Worm (Caenorhabditis elegans) whole organism, L2 larva: ENCODE measurements around the gene polk-1.

ENCODE experiments used
- C34F6.9 ChIP-seq: fragments of 150-350 bp; optimal IDR thresholded peaks from 2 replicates; lab custom pipeline; 2014; ENCODE audit warnings: missing biosample characterization, missing genetic modification characterization
- aly-2 ChIP-seq: fragments of 150-350 bp; optimal IDR thresholded peaks from 2 replicates; lab custom pipeline; 2014; ENCODE audit warnings: missing biosample characterization, missing genetic modification characterization
- ama-1 ChIP-seq: fragments of 150-350 bp; optimal IDR thresholded peaks from 2 replicates; lab custom pipeline; 2018; ENCODE audit warnings: inconsistent platforms
- blmp-1 ChIP-seq: sonication (generic microtip); optimal IDR thresholded peaks from 2 replicates; lab custom pipeline; 2017; ENCODE audit warnings: missing genetic modification characterization, mild to moderate bottlenecking, missing compliant biosample characterization, antibody characterized with exemption, moderate library complexity; ENCODE audit not compliant: insufficient read depth
- ceh-16 ChIP-seq: fragments of 150-350 bp; optimal IDR thresholded peaks from 2 replicates; lab custom pipeline; 2014; ENCODE audit warnings: missing biosample characterization, missing genetic modification characterization
- crh-2 ChIP-seq: sonication (generic microtip); optimal IDR thresholded peaks from 2 replicates; lab custom pipeline; 2017; ENCODE audit warnings: missing biosample characterization, missing genetic modification characterization
- elt-3 ChIP-seq: sonication (generic microtip); optimal IDR thresholded peaks from 2 replicates; lab custom pipeline; 2017; ENCODE audit warnings: missing biosample characterization, missing genetic modification characterization
- fos-1 ChIP-seq: fragments of 150-350 bp; optimal IDR thresholded peaks from 2 replicates; lab custom pipeline; 2014; ENCODE audit warnings: missing biosample characterization, missing genetic modification characterization
- gmeb-1 ChIP-seq: fragments of 150-350 bp; optimal IDR thresholded peaks from 2 replicates; lab custom pipeline; 2014; ENCODE audit warnings: missing biosample characterization, missing genetic modification characterization
- lin-13 ChIP-seq: fragments of 150-350 bp; optimal IDR thresholded peaks from 2 replicates; lab custom pipeline; 2014; ENCODE audit warnings: missing biosample characterization, missing genetic modification reagents, missing genetic modification characterization
- lin-39 ChIP-seq: fragments of 150-350 bp; optimal IDR thresholded peaks from 2 replicates; lab custom pipeline; 2014; ENCODE audit warnings: missing biosample characterization, missing genetic modification reagents, missing genetic modification characterization
- lsy-2 ChIP-seq, 2 experiments: fragments of 150-350 bp in 1 of 2; sonication (generic microtip) in 1 of 2; optimal IDR thresholded peaks; 2 replicates each; lab custom pipeline; 2014 to 2017; ENCODE audit warnings: missing biosample characterization in 2 of 2, missing genetic modification characterization in 2 of 2
- mab-5 ChIP-seq: fragments of 150-350 bp; optimal IDR thresholded peaks from 2 replicates; lab custom pipeline; 2014; ENCODE audit warnings: missing biosample characterization, missing genetic modification characterization
- mbf-1 ChIP-seq: sonication (generic microtip); optimal IDR thresholded peaks from 2 replicates; lab custom pipeline; 2017; ENCODE audit warnings: missing biosample characterization, missing genetic modification characterization
- nhr-12 ChIP-seq: fragments of 150-350 bp; optimal IDR thresholded peaks from 2 replicates; lab custom pipeline; 2014; ENCODE audit warnings: missing biosample characterization, missing genetic modification characterization
- nhr-129 ChIP-seq: fragments of 150-350 bp; optimal IDR thresholded peaks from 2 replicates; lab custom pipeline; 2014; ENCODE audit warnings: missing biosample characterization, missing genetic modification characterization
- nhr-23 ChIP-seq: fragments of 150-350 bp; optimal IDR thresholded peaks from 2 replicates; lab custom pipeline; 2014; ENCODE audit warnings: missing biosample characterization, missing genetic modification reagents, missing genetic modification characterization
- nhr-77 ChIP-seq: fragments of 150-350 bp; optimal IDR thresholded peaks from 2 replicates; lab custom pipeline; 2014; ENCODE audit warnings: missing biosample characterization, missing genetic modification characterization
- peb-1 ChIP-seq: fragments of 150-350 bp; optimal IDR thresholded peaks from 2 replicates; lab custom pipeline; 2014; ENCODE audit warnings: missing biosample characterization, missing genetic modification characterization
- sma-3 ChIP-seq: sonication (generic microtip); optimal IDR thresholded peaks from 2 replicates; lab custom pipeline; 2016; ENCODE audit warnings: missing genetic modification reagents, missing genetic modification characterization, missing compliant biosample characterization
- sma-9 ChIP-seq, 2 experiments: fragments of 150-350 bp in 1 of 2; sonication (generic microtip) in 1 of 2; optimal IDR thresholded peaks; 2 replicates each; lab custom pipeline; 2014 to 2016; ENCODE audit warnings: missing genetic modification characterization in 2 of 2, mild to moderate bottlenecking in 1 of 2, missing biosample characterization in 1 of 2, missing compliant biosample characterization in 1 of 2, missing genetic modification reagents in 1 of 2, moderate library complexity in 1 of 2
- snpc-4 ChIP-seq: fragments of 150-350 bp; optimal IDR thresholded peaks from 2 replicates; lab custom pipeline; 2014; ENCODE audit warnings: missing biosample characterization, missing genetic modification characterization
- unc-55 ChIP-seq: fragments of 150-350 bp; sonication (generic microtip); optimal IDR thresholded peaks from 3 replicates; lab custom pipeline; 2014; ENCODE audit warnings: missing biosample characterization, missing genetic modification reagents, missing genetic modification characterization
- unc-62 ChIP-seq: fragments of 150-350 bp; optimal IDR thresholded peaks from 2 replicates; lab custom pipeline; 2014; ENCODE audit warnings: missing biosample characterization, missing genetic modification reagents, missing genetic modification characterization
- ztf-11 ChIP-seq: sonication (generic microtip); optimal IDR thresholded peaks from 2 replicates; lab custom pipeline; 2017; ENCODE audit warnings: missing biosample characterization, missing genetic modification characterization

polk-1 gene

DNA sequence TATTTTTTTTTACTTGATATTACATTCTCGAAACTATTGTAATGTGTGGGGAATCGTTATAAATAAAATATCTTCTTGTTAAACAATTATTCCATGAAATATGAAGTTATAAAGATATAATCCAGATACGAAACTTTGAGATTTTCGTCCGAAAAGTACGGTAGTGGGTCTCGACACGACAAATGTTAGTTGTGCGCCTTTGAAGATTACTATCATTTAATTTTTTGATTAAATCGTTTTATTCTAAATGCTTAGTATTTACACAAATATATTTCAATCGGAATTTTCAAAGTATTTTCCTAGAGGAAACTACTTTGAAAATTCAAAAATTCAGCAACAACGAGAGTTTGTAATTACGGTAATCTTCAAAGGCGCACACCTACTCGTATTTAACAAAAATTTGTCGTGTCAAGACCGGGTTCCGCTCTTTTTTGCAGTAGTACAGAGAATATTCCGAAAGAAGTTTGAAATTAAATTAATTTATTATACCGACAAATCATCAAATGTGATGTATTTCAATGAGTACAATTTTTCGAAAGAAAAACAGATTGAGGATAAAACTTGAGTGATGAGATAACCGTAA lies 23.8 kb upstream of the polk-1 start:
- TF ChIP-seq mab-5 (tag; lab: Kevin White, UChicago) (no peak), sma-3 (GFP tag; lab: Kevin White, UChicago) (peak; percentile 3), elt-3 (tag; lab: Kevin White, UChicago) (no peak), lsy-2 (tag; optimal IDR thresholded peaks at IDR 0.05; lab: Kevin White, UChicago) (peak in 1 of 2 experiments; percentile 17), gmeb-1 (tag; lab: Kevin White, UChicago) (peak; percentile 17), ama-1 (lab: Kevin White, UChicago) (peak; percentile 70)

ce11 chrIII:8650235-8650817 lies 21.9 kb upstream of the polk-1 start, which contains the start of gene flp-23:
Gene flp-23, plus strand, starts transcription at chrIII:8650767.
- TF ChIP-seq peb-1 (tag; lab: Kevin White, UChicago) (no peak), lin-13 (GFP tag; lab: Kevin White, UChicago) (peak; percentile 43), nhr-12 (tag; lab: Kevin White, UChicago) (no peak), nhr-129 (tag; lab: Kevin White, UChicago) (peak; percentile 37), nhr-23 (tag; lab: Kevin White, UChicago) (no peak), unc-55 (peak; percentile 62), snpc-4 (tag; lab: Kevin White, UChicago) (no peak), sma-3 (GFP tag; lab: Kevin White, UChicago) (peak; percentile 10), ama-1 (lab: Kevin White, UChicago) (no peak), lsy-2 (tag; optimal IDR thresholded peaks at IDR 0.05; lab: Kevin White, UChicago) (peak in 1 of 2 experiments; percentile 48), unc-62 (GFP tag; lab: Kevin White, UChicago) (no peak)

DNA sequence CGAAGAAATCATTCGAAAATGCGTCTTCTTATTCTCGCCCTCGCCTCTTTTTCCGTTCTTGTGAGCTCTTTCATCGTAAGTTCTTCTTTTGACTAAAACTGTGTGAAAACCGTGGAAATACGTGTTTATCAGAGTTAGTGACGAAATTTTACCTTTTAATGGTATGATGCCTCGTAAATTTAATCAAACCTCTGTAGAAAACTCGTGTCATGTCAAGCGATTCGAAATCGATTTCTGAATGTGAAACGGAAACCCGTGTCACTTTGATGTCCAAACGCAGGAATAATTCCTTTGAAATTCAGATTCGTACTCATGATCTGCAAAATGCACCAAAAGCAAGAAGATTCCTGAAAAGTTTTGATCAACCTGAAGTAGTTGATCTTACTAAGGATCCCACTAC lies 20.2 kb upstream of the polk-1 start, which contains the start of gene F22B7.3:
F22B7.3 (plus strand) TSS at position 301 of the 400 bp plus-strand sequence.
- TF ChIP-seq mbf-1 = no peak
- no peak for TF ChIP-seq blmp-1 (tag; lab: Kevin White, UChicago)
- TF ChIP-seq aly-2 (tag; lab: Kevin White, UChicago) = no peak
- TF ChIP-seq ceh-16 (tag; lab: Kevin White, UChicago) = no peak
- no peak for TF ChIP-seq mab-5 (tag; lab: Kevin White, UChicago)
- no peak for TF ChIP-seq nhr-23 (tag; lab: Kevin White, UChicago)
- no peak for TF ChIP-seq sma-3 (GFP tag; lab: Kevin White, UChicago)

DNA sequence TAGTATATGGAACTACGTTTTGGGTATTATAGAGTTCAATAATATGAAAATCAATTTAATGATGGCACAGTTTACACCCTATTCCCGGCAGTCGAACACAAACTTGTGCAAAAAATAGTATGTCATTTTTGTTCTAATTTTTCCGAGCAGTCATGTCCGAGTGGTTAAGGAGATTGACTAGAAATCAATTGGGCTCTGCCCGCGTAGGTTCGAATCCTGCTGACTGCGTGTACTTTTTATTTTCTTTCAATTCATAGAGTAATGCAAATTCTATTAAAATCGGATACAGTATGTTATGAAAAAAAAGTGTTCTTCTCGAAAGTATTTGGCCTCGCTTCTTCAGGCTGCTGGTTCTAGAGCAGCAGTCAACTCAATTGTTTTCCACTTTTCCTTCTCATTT lies 17.6 kb upstream of the polk-1 start:
- TF ChIP-seq fos-1 (tag; lab: Kevin White, UChicago) = peak; percentile 32
- peak; percentile 9 for TF ChIP-seq sma-9 (GFP tag; optimal IDR thresholded peaks at IDR 0.05; lab: Kevin White, UChicago)
- TF ChIP-seq sma-9 (tag; optimal IDR thresholded peaks at IDR 0.05; lab: Kevin White, UChicago) = no peak
- TF ChIP-seq lin-39 (tag; lab: Kevin White, UChicago) = no peak

- TF ChIP-seq blmp-1 (tag; lab: Kevin White, UChicago) (no peak), gmeb-1 (tag; lab: Kevin White, UChicago) (no peak)
Measured at ce11 chrIII:8643639-8644038, 15.2 kb upstream of the polk-1 start, which contains the start of gene twk-7. Gene twk-7, minus strand, starts transcription at chrIII:8643739.

DNA sequence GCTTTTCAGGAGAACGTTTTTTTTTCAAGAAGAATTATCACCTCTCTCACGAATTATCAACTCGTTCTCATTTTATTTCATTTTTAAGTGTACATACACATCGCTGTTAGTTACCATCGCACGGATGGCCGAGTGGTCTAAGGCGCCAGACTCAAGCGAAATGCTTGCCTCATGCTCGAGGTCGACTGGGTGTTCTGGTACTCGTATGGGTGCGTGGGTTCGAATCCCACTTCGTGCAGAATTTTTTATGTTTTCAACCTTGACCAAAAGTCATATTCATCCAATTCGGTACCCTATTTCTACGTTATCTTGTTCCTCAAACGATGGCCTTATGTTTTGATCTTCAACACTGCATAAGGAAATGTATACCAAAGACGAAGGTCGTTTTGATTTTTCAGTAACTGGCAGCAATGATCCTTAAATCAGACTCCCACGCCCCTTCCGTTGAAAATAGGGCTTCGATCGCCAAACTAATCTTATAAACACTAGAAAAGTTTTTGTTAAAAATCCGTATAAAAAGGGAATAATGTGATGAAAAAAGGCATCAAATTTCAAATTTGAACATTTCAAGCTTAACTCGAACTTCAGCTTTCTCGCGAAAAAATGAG lies 10.9 kb upstream of the polk-1 start, which contains the start of gene fip-1:
fip-1 (plus strand) TSS at position 558 of the 608 bp plus-strand sequence.
- TF ChIP-seq mbf-1 = no peak
- TF ChIP-seq fos-1 (tag; lab: Kevin White, UChicago) = peak; percentile 16
- TF ChIP-seq sma-3 (GFP tag; lab: Kevin White, UChicago) = peak; percentile 44
- TF ChIP-seq, all 48 proteins: peak for 2

ce11 chrIII:8636803-8637202 lies 8.4 kb upstream of the polk-1 start:
- TF ChIP-seq nhr-77 (no peak), crh-2 (tag; lab: Kevin White, UChicago) (peak; percentile 23), nhr-129 (tag; lab: Kevin White, UChicago) (peak; percentile 27), sma-9 (GFP tag; optimal IDR thresholded peaks at IDR 0.05; lab: Kevin White, UChicago) (no peak), sma-9 (tag; optimal IDR thresholded peaks at IDR 0.05; lab: Kevin White, UChicago) (no peak), ceh-16 (tag; lab: Kevin White, UChicago) (no peak), ztf-11 (tag; lab: Kevin White, UChicago) (no peak), ama-1 (lab: Kevin White, UChicago) (no peak), mab-5 (tag; lab: Kevin White, UChicago) (peak; percentile 78), C34F6.9 (peak; percentile 36), lin-39 (tag; lab: Kevin White, UChicago) (no peak), unc-55 (peak; percentile 15), lsy-2 (tag; optimal IDR thresholded peaks at IDR 0.05; lab: Kevin White, UChicago) (peak in 1 of 2 experiments; percentile 52)
